Worm (Caenorhabditis elegans): ENCODE results near the gene gly-8.

ce11 chrIII:11631111-11631510, 6.1 kb downstream of the gly-8 start:
- TF ChIP-seq php-3 (GFP tag; IDR thresholded peaks at IDR 0.05) (no peak), lin-13 (GFP tag; optimal IDR thresholded peaks at IDR 0.05) (no peak), unc-130 (GFP tag; optimal IDR thresholded peaks at IDR 0.05) (no peak), pqm-1 (tag; optimal IDR thresholded peaks at IDR 0.05) (peak; percentile 35), pha-4 (GFP tag; IDR thresholded peaks at IDR 0.05) (no peak), pha-4 (tag; optimal IDR thresholded peaks at IDR 0.05) (no peak), duxl-1 (tag; optimal IDR thresholded peaks at IDR 0.05; ENCODE audit: poor library complexity) (no peak)

Data from whole organism, L4 larva.